Worm (Caenorhabditis elegans): ENCODE results near the gene acr-7.
A peak's percentile ranks its signal among the peaks of the same experiment; 100 is the strongest.

The acr-7 gene

ce11 chrII:7880373-7880862, 30.8 kb upstream of the acr-7 start, which contains the start of gene perm-1 (continued):
- TF ChIP-seq somi-1 (GFP tag; optimal IDR thresholded peaks at IDR 0.05) = no peak
- TF ChIP-seq nfyb-1 (GFP tag; IDR thresholded peaks at IDR 0.05) = no peak
- peak; percentile 65; the same call in 1 of the 2 replicates for TF ChIP-seq mcd-1 (GFP tag; IDR thresholded peaks at IDR 0.05)
- TF ChIP-seq F23B12.7 (tag; optimal IDR thresholded peaks at IDR 0.05; ENCODE audit: insufficient read depth) = peak; percentile 37
- TF ChIP-seq dox-1 (GFP tag; IDR thresholded peaks at IDR 0.05) = peak; percentile 85
- no peak for TF ChIP-seq lin-40 (tag; optimal IDR thresholded peaks at IDR 0.05)
- no peak for TF ChIP-seq attf-5 (GFP tag; optimal IDR thresholded peaks at IDR 0.05)
- TF ChIP-seq Y67H2A.10 (GFP tag; conservative IDR thresholded peaks at IDR 0.05) = no peak
- no peak for TF ChIP-seq ccch-3 (GFP tag; optimal IDR thresholded peaks at IDR 0.05)
- TF ChIP-seq C06A6.2 (GFP tag; conservative IDR thresholded peaks at IDR 0.05) = no peak
- peak; percentile 71; the same call in 1 of the 2 replicates for TF ChIP-seq hmg-1.2 (GFP tag; IDR thresholded peaks at IDR 0.05)
- no peak for TF ChIP-seq nfya-1 (tag; optimal IDR thresholded peaks at IDR 0.05; ENCODE audit: borderline replicate concordance, insufficient read depth)
- TF ChIP-seq attf-3 (GFP tag; conservative IDR thresholded peaks at IDR 0.05) = peak; percentile 51; the same call in 1 of the 2 replicates
- no peak for TF ChIP-seq attf-6 (GFP tag; IDR thresholded peaks at IDR 0.05)
- TF ChIP-seq tbp1 (GFP tag; optimal IDR thresholded peaks at IDR 0.05) = peak; percentile 61
- TF ChIP-seq madf-8 (GFP tag; conservative IDR thresholded peaks at IDR 0.05) = peak; percentile 96
- TF ChIP-seq lsl-1 (GFP tag; optimal IDR thresholded peaks at IDR 0.05) = peak; percentile 98
- peak; percentile 44 for TF ChIP-seq him-1 (tag; optimal IDR thresholded peaks at IDR 0.05)
- peak; percentile 57 for TF ChIP-seq pbrm-1 (GFP tag; IDR thresholded peaks at IDR 0.05)
- no peak for TF ChIP-seq lin-26 (GFP tag; IDR thresholded peaks at IDR 0.05)
- peak; percentile 36; the same call in 1 of the 2 replicates for TF ChIP-seq lir-1 (GFP tag; conservative IDR thresholded peaks at IDR 0.05)
- peak; percentile 71; the same call in 1 of the 2 replicates for TF ChIP-seq ztf-28 (GFP tag; IDR thresholded peaks at IDR 0.05)
- TF ChIP-seq ztf-18 (tag; optimal IDR thresholded peaks at IDR 0.05) = peak; percentile 44
- no peak for TF ChIP-seq unc-62 (GFP tag; optimal IDR thresholded peaks at IDR 0.05)
- peak; percentile 93 for TF ChIP-seq tlf-1 (GFP tag; optimal IDR thresholded peaks at IDR 0.05)
- TF ChIP-seq xnd-1 (tag; optimal IDR thresholded peaks at IDR 0.05) = peak; percentile 95

ce11 chrII:7879266-7879718, 29.7 kb upstream of the acr-7 start, which contains the start of the genes vha-4 and T01H3.5:
TSS of gene vha-4 (minus strand) at chrII:7879316.
TSS of gene T01H3.5 (plus strand) at chrII:7879616.
- TF ChIP-seq nhr-80 (tag; optimal IDR thresholded peaks at IDR 0.05) (peak; percentile 55), ztf-22 (GFP tag; optimal IDR thresholded peaks at IDR 0.05) (no peak), zfh-2 (GFP tag; conservative IDR thresholded peaks at IDR 0.05) (0 out of 2 replicates have a peak, but pooled peaks have one; percentile 8)

ce11 chrII:7877744-7878468, 28.3 kb upstream of the acr-7 start, which contains the start of gene T01H3.2:
TSS of gene T01H3.2 (minus strand) at chrII:7877994.
- no peak for TF ChIP-seq hmg-20 (GFP tag; IDR thresholded peaks at IDR 0.05)
- TF ChIP-seq K12H6.12 (tag; optimal IDR thresholded peaks at IDR 0.05) = no peak
- no peak for TF ChIP-seq rcor-1 (GFP tag; IDR thresholded peaks at IDR 0.05)
- TF ChIP-seq F55B11.4 (tag; optimal IDR thresholded peaks at IDR 0.05; ENCODE audit: borderline replicate concordance, insufficient read depth) = no peak
- TF ChIP-seq F23B12.7 (tag; optimal IDR thresholded peaks at IDR 0.05; ENCODE audit: insufficient read depth) = no peak
- TF ChIP-seq ceh-27 (GFP tag; optimal IDR thresholded peaks at IDR 0.05) = no peak
- no peak for TF ChIP-seq fkh-3 (tag; optimal IDR thresholded peaks at IDR 0.05)
- TF ChIP-seq pbrm-1 (GFP tag; IDR thresholded peaks at IDR 0.05) = no peak
- no peak for TF ChIP-seq unc-130 (GFP tag; optimal IDR thresholded peaks at IDR 0.05)
- peak; percentile 33; the same call in 1 of the 2 replicates for TF ChIP-seq nfyb-1 (GFP tag; IDR thresholded peaks at IDR 0.05)
- no peak for TF ChIP-seq egl-44 (GFP tag; IDR thresholded peaks at IDR 0.05)
- no peak for TF ChIP-seq snpc-1.3 (tag; optimal IDR thresholded peaks at IDR 0.05; ENCODE audit: insufficient read depth)
- no peak for TF ChIP-seq tbx-9 (tag; optimal IDR thresholded peaks at IDR 0.05; ENCODE audit: borderline replicate concordance)
- no peak for TF ChIP-seq efl-1 (GFP tag; optimal IDR thresholded peaks at IDR 0.05)
- TF ChIP-seq zfh-2 (GFP tag; conservative IDR thresholded peaks at IDR 0.05) = no peak
- TF ChIP-seq Y53F4B.3 (GFP tag; IDR thresholded peaks at IDR 0.05) = no peak
- TF ChIP-seq nhr-120 (GFP tag; IDR thresholded peaks at IDR 0.05) = no peak
- TF ChIP-seq ztf-18 (tag; optimal IDR thresholded peaks at IDR 0.05) = no peak
- no peak for TF ChIP-seq attf-6 (GFP tag; IDR thresholded peaks at IDR 0.05)
- TF ChIP-seq let-607 (tag; optimal IDR thresholded peaks at IDR 0.05) = no peak

All from whole organism, young adult.